Fruit fly (Drosophila melanogaster) whole organism, embryonic: Measurements from ENCODE around the gene CG13392.

Experiments used
- Abd-B ChIP-seq: fragments of 200-800 bp; sonication (Bioruptor generic); optimal IDR thresholded peaks from 2 replicates; lab custom pipeline; 2018; ENCODE audit warnings: missing biosample characterization, mild to moderate bottlenecking, missing genetic modification characterization, moderate library complexity
- Bteb2 ChIP-seq: fragments of 200-800 bp; sonication (Bioruptor generic); optimal IDR thresholded peaks from 2 replicates; lab custom pipeline; 2016; ENCODE audit warnings: missing biosample characterization, missing genetic modification characterization
- CG1024 ChIP-seq: fragments of 200-800 bp; sonication (Bioruptor generic); IDR thresholded peaks from 2 replicates; pipeline ENCODE4 v1.3.6; 2022; ENCODE audit warnings: missing biosample characterization, missing genetic modification characterization
- CG10565 ChIP-seq: fragments of 200-800 bp; sonication (Bioruptor generic); optimal IDR thresholded peaks from 3 replicates; lab custom pipeline; 2016; ENCODE audit warnings: missing biosample characterization, mild to moderate bottlenecking, missing genetic modification characterization
- CG11456 ChIP-seq: fragments of 200-800 bp; sonication (Bioruptor generic); IDR thresholded peaks from 3 replicates; pipeline ENCODE4 v1.3.6; 2022; ENCODE audit warnings: missing biosample characterization, missing genetic modification characterization
- CG12219 ChIP-seq: fragments of 200-800 bp; sonication (Bioruptor generic); optimal IDR thresholded peaks from 3 replicates; lab custom pipeline; 2018; ENCODE audit warnings: missing biosample characterization, mild to moderate bottlenecking, missing genetic modification characterization
- CG12299 ChIP-seq: fragments of 200-800 bp; sonication (Bioruptor generic); optimal IDR thresholded peaks from 2 replicates; lab custom pipeline; 2018; ENCODE audit warnings: missing biosample characterization, mild to moderate bottlenecking, missing genetic modification characterization
- CG15479 ChIP-seq: fragments of 200-800 bp; sonication (Bioruptor generic); optimal IDR thresholded peaks from 3 replicates; lab custom pipeline; 2019; ENCODE audit warnings: missing biosample characterization, mild to moderate bottlenecking, missing genetic modification characterization, moderate library complexity
- CG18476 ChIP-seq: fragments of 200-800 bp; sonication (Bioruptor generic); optimal IDR thresholded peaks from 2 replicates; lab custom pipeline; 2016; ENCODE audit warnings: missing biosample characterization, mild to moderate bottlenecking, missing genetic modification characterization
- CG18599 ChIP-seq: fragments of 200-800 bp; sonication (Bioruptor generic); optimal IDR thresholded peaks from 3 replicates; lab custom pipeline; 2017; ENCODE audit warnings: missing biosample characterization, missing genetic modification characterization, mild to moderate bottlenecking, moderate library complexity, missing genetic modification reagents
- CG2199 ChIP-seq: fragments of 200-800 bp; sonication (Bioruptor generic); IDR thresholded peaks from 3 replicates; pipeline ENCODE4 v1.3.6; 2022; ENCODE audit warnings: missing biosample characterization, missing genetic modification characterization
- CG2678 ChIP-seq: fragments of 200-800 bp; sonication (Bioruptor generic); optimal IDR thresholded peaks from 3 replicates; lab custom pipeline; 2019; ENCODE audit warnings: missing biosample characterization, mild to moderate bottlenecking, missing genetic modification characterization, moderate library complexity
- CG31365 ChIP-seq: fragments of 200-800 bp; sonication (Bioruptor generic); optimal IDR thresholded peaks from 2 replicates; lab custom pipeline; 2018; ENCODE audit warnings: missing biosample characterization, mild to moderate bottlenecking, missing genetic modification characterization
- CG3281 ChIP-seq: fragments of 200-800 bp; sonication (Bioruptor generic); optimal IDR thresholded peaks from 3 replicates; lab custom pipeline; 2017; ENCODE audit warnings: missing biosample characterization, mild to moderate bottlenecking, missing genetic modification characterization
- CG34224 ChIP-seq: fragments of 200-800 bp; sonication (Bioruptor generic); IDR thresholded peaks from 3 replicates; pipeline ENCODE4 v1.3.6; 2022; ENCODE audit warnings: missing biosample characterization, missing genetic modification characterization; ENCODE audit not compliant: partially characterized antibody
- CG4282 ChIP-seq: fragments of 200-800 bp; sonication (Bioruptor generic); optimal IDR thresholded peaks from 2 replicates; lab custom pipeline; 2016; ENCODE audit warnings: missing biosample characterization, missing genetic modification characterization
- CG4424 ChIP-seq: fragments of 200-800 bp; sonication (Bioruptor generic); optimal IDR thresholded peaks from 3 replicates; lab custom pipeline; 2016; ENCODE audit warnings: missing biosample characterization, missing genetic modification characterization
- CG6654 ChIP-seq: fragments of 200-800 bp; sonication (Bioruptor generic); optimal IDR thresholded peaks from 2 replicates; lab custom pipeline; 2017; ENCODE audit warnings: missing biosample characterization, mild to moderate bottlenecking, missing genetic modification characterization
- CG6689 ChIP-seq: fragments of 200-800 bp; sonication (Bioruptor generic); IDR thresholded peaks from 2 replicates; pipeline ENCODE4 v1.3.6; 2022; ENCODE audit warnings: missing biosample characterization, missing genetic modification characterization
- CG6813 ChIP-seq: fragments of 200-800 bp; sonication (Bioruptor generic); optimal IDR thresholded peaks from 2 replicates; lab custom pipeline; 2017; ENCODE audit warnings: missing biosample characterization, missing genetic modification characterization, mild to moderate bottlenecking, moderate library complexity, missing genetic modification reagents
- CG7928 ChIP-seq: fragments of 200-800 bp; sonication (Bioruptor generic); optimal IDR thresholded peaks from 2 replicates; lab custom pipeline; 2017; ENCODE audit warnings: missing biosample characterization, mild to moderate bottlenecking, missing genetic modification characterization
- CG8388 ChIP-seq: fragments of 200-800 bp; sonication (Bioruptor generic); optimal IDR thresholded peaks from 2 replicates; lab custom pipeline; 2019; ENCODE audit warnings: missing biosample characterization, mild to moderate bottlenecking, missing genetic modification characterization, moderate library complexity
- CG8765 ChIP-seq: fragments of 200-800 bp; sonication (Bioruptor generic); IDR thresholded peaks from 2 replicates; pipeline ENCODE4 v1.3.6; 2022; ENCODE audit warnings: missing biosample characterization, missing genetic modification characterization
- CG9215 ChIP-seq: fragments of 200-800 bp; sonication (Bioruptor generic); IDR thresholded peaks from 2 replicates; pipeline ENCODE4 v1.3.6; 2022; ENCODE audit warnings: missing biosample characterization, missing genetic modification characterization
- CHES-1-like ChIP-seq: fragments of 200-800 bp; sonication (Bioruptor generic); optimal IDR thresholded peaks from 2 replicates; lab custom pipeline; 2016; ENCODE audit warnings: missing biosample characterization, missing genetic modification characterization
- Chrac-16 ChIP-seq: fragments of 200-800 bp; sonication (Bioruptor generic); optimal IDR thresholded peaks from 3 replicates; lab custom pipeline; 2016; ENCODE audit warnings: missing biosample characterization, missing genetic modification characterization
- CoRest ChIP-seq: fragments of 200-800 bp; sonication (Bioruptor generic); optimal IDR thresholded peaks from 3 replicates; lab custom pipeline; 2018; ENCODE audit warnings: missing biosample characterization, mild to moderate bottlenecking, missing genetic modification characterization, moderate library complexity
- Elba2 ChIP-seq: fragments of 200-800 bp; sonication (Bioruptor generic); optimal IDR thresholded peaks from 3 replicates; lab custom pipeline; 2016; ENCODE audit warnings: missing biosample characterization, missing genetic modification characterization
- Hr3 ChIP-seq: fragments of 200-800 bp; sonication (Bioruptor generic); optimal IDR thresholded peaks from 3 replicates; lab custom pipeline; 2016; ENCODE audit warnings: missing biosample characterization, missing genetic modification characterization
- MTF-1 ChIP-seq: fragments of 200-800 bp; sonication (Bioruptor generic); optimal IDR thresholded peaks from 2 replicates; lab custom pipeline; 2018; ENCODE audit warnings: missing biosample characterization, mild to moderate bottlenecking, missing genetic modification characterization, borderline replicate concordance
- Mad ChIP-seq: fragments of 200-800 bp; sonication (Bioruptor generic); optimal IDR thresholded peaks from 2 replicates; lab custom pipeline; 2016; ENCODE audit warnings: missing biosample characterization, missing genetic modification characterization
- Mrtf ChIP-seq: fragments of 200-800 bp; sonication (Bioruptor generic); IDR thresholded peaks from 3 replicates; pipeline ENCODE4 v1.3.6; 2022; ENCODE audit warnings: missing biosample characterization, missing genetic modification characterization
- Optix ChIP-seq: fragments of 200-800 bp; sonication (Bioruptor generic); IDR thresholded peaks from 3 replicates; pipeline ENCODE4 v1.3.6; 2022; ENCODE audit warnings: missing biosample characterization, missing genetic modification characterization
- ara ChIP-seq: fragments of 200-800 bp; sonication (Bioruptor generic); IDR thresholded peaks from 2 replicates; pipeline ENCODE4 v1.3.6; 2022; ENCODE audit warnings: missing biosample characterization, missing genetic modification characterization
- ase ChIP-seq: fragments of 200-800 bp; sonication (Bioruptor generic); IDR thresholded peaks from 3 replicates; pipeline ENCODE4 v1.3.6; 2022; ENCODE audit warnings: missing biosample characterization, missing genetic modification characterization
- crol ChIP-seq: fragments of 200-800 bp; sonication (Bioruptor generic); IDR thresholded peaks from 2 replicates; pipeline ENCODE4 v1.3.6; 2022; ENCODE audit warnings: missing biosample characterization, missing genetic modification characterization
- danr ChIP-seq: fragments of 200-800 bp; sonication (Bioruptor generic); IDR thresholded peaks from 2 replicates; pipeline ENCODE4 v1.3.6; 2022; ENCODE audit warnings: missing biosample characterization, missing genetic modification characterization
- fd96Cb ChIP-seq: fragments of 200-800 bp; sonication (Bioruptor generic); optimal IDR thresholded peaks from 2 replicates; lab custom pipeline; 2018; ENCODE audit warnings: missing biosample characterization, mild to moderate bottlenecking, missing genetic modification characterization, moderate library complexity
- jigr1 ChIP-seq: fragments of 200-800 bp; sonication (Bioruptor generic); IDR thresholded peaks from 3 replicates; pipeline ENCODE4 v1.3.6; 2022; ENCODE audit warnings: missing biosample characterization, missing genetic modification characterization
- nerfin-2 ChIP-seq: fragments of 200-800 bp; sonication (Bioruptor generic); IDR thresholded peaks from 2 replicates; pipeline ENCODE4 v1.3.6; 2022; ENCODE audit warnings: missing biosample characterization, missing genetic modification characterization; ENCODE audit not compliant: partially characterized antibody
- oc ChIP-seq: fragments of 200-800 bp; sonication (Bioruptor generic); optimal IDR thresholded peaks from 2 replicates; lab custom pipeline; 2018; ENCODE audit warnings: missing biosample characterization, mild to moderate bottlenecking, missing genetic modification characterization, moderate library complexity
- odd ChIP-seq: fragments of 200-800 bp; sonication (Bioruptor generic); optimal IDR thresholded peaks from 2 replicates; lab custom pipeline; 2017; ENCODE audit warnings: missing biosample characterization, mild to moderate bottlenecking, missing genetic modification characterization
- onecut ChIP-seq: fragments of 200-800 bp; sonication (Bioruptor generic); IDR thresholded peaks from 2 replicates; pipeline ENCODE4 v1.3.6; 2022; ENCODE audit warnings: missing biosample characterization, missing genetic modification characterization
- pfk ChIP-seq: fragments of 200-800 bp; sonication (Bioruptor generic); optimal IDR thresholded peaks from 2 replicates; lab custom pipeline; 2018; ENCODE audit warnings: missing biosample characterization, mild to moderate bottlenecking, missing genetic modification characterization, moderate library complexity
- pho ChIP-seq: fragments of 200-800 bp; sonication (Bioruptor generic); optimal IDR thresholded peaks from 2 replicates; lab custom pipeline; 2016; ENCODE audit warnings: missing biosample characterization, missing genetic modification characterization
- slp2 ChIP-seq: fragments of 200-800 bp; sonication (Bioruptor generic); optimal IDR thresholded peaks from 2 replicates; lab custom pipeline; 2016; ENCODE audit warnings: missing biosample characterization, missing genetic modification characterization
- so ChIP-seq: fragments of 200-800 bp; sonication (Bioruptor generic); IDR thresholded peaks from 3 replicates; pipeline ENCODE4 v1.3.6; 2022; ENCODE audit warnings: missing biosample characterization, missing genetic modification characterization
- z ChIP-seq: fragments of 200-800 bp; sonication (Bioruptor generic); IDR thresholded peaks from 3 replicates; pipeline ENCODE4 v1.3.6; 2022; ENCODE audit warnings: missing biosample characterization, missing genetic modification characterization

CG13392 gene

dm6 chr2L:8403286-8404270 is 21.0 kb upstream of the CG13392 start, which contains the start of gene emb (continued):
- TF ChIP-seq danr (GFP tag; lab: Robert Waterston, UW) (no peak), Chrac-16 (peak; percentile 56), fd96Cb (tag; lab: Kevin White, UChicago) (peak; percentile 7), odd (GFP tag; lab: Kevin White, UChicago) (no peak), MTF-1 (GFP tag; lab: Kevin White, UChicago) (no peak), CG4424 (peak; percentile 73), pfk (GFP tag; lab: Kevin White, UChicago) (no peak), CG18476 (peak; percentile 41), CG1024 (GFP tag; lab: Robert Waterston, UW) (no peak), Elba2 (GFP tag; lab: Kevin White, UChicago) (peak; percentile 14), CHES-1-like (GFP tag; lab: Kevin White, UChicago) (peak; percentile 71), so (no peak), CG18599 (GFP tag; lab: Kevin White, UChicago) (no peak), CoRest (tag; lab: Kevin White, UChicago) (no peak), CG9215 (peak; percentile 17; the same call in 1 of the 2 replicates), CG8765 (GFP tag; lab: Robert Waterston, UW) (no peak), CG7928 (GFP tag; lab: Kevin White, UChicago) (peak; percentile 93), CG12219 (GFP tag; lab: Kevin White, UChicago) (peak; percentile 0), CG15479 (no peak), CG4282 (GFP tag; lab: Kevin White, UChicago) (no peak), pho (GFP tag; lab: Kevin White, UChicago) (peak; percentile 65), CG3281 (GFP tag; lab: Kevin White, UChicago) (peak; percentile 73), CG31365 (tag; lab: Kevin White, UChicago) (no peak), CG8388 (GFP tag; lab: Kevin White, UChicago) (peak; percentile 4), jigr1 (GFP tag; lab: Robert Waterston, UW) (peak; percentile 57; the same call in 1 of the 3 replicates), CG6689 (0 out of 2 replicates have a peak, but pooled peaks have one; percentile 34), CG2199 (no peak), CG6813 (GFP tag; lab: Kevin White, UChicago) (no peak), onecut (GFP tag; lab: Robert Waterston, UW) (peak; percentile 1; the same call in 1 of the 2 replicates), CG34224 (GFP tag; lab: Robert Waterston, UW) (peak; percentile 95), ase (GFP tag; lab: Robert Waterston, UW) (no peak), Bteb2 (GFP tag; lab: Kevin White, UChicago) (peak; percentile 14), slp2 (GFP tag; lab: Kevin White, UChicago) (peak; percentile 27), Mad (GFP tag; lab: Kevin White, UChicago) (peak; percentile 65), CG6654 (GFP tag; lab: Kevin White, UChicago) (no peak), CG11456 (GFP tag; lab: Robert Waterston, UW) (peak; percentile 26; the same call in 2 of the 3 replicates), Hr3 (peak; percentile 43), z (GFP tag; lab: Robert Waterston, UW) (no peak), crol (GFP tag; lab: Robert Waterston, UW) (no peak), Mrtf (GFP tag; lab: Robert Waterston, UW) (no peak), ara (peak; percentile 42; the same call in 1 of the 2 replicates), oc (tag; lab: Kevin White, UChicago) (no peak), Abd-B (GFP tag; lab: Kevin White, UChicago) (no peak), Optix (no peak), nerfin-2 (GFP tag; lab: Robert Waterston, UW) (peak; percentile 100), CG12299 (no peak), CG10565 (GFP tag; lab: Kevin White, UChicago) (no peak), CG2678 (tag; lab: Kevin White, UChicago) (no peak)
